Worm (Caenorhabditis elegans) whole organism, L4/young adult: ENCODE measurements around the gene Y48G9A.7.

Source experiments
- W03F9.2 ChIP-seq: fragments of 150-350 bp; optimal IDR thresholded peaks from 2 replicates; lab custom pipeline; 2014; ENCODE audit warnings: missing biosample characterization, missing genetic modification characterization
- dao-5 ChIP-seq: sonication (generic microtip); optimal IDR thresholded peaks from 2 replicates; lab custom pipeline; 2016; ENCODE audit warnings: missing genotype, missing genetic modification characterization, moderate library complexity, missing compliant biosample characterization
- him-1 ChIP-seq: sonication (generic microtip); optimal IDR thresholded peaks from 2 replicates; lab custom pipeline; 2016; ENCODE audit warnings: missing genotype, missing genetic modification reagents, missing genetic modification characterization, missing compliant biosample characterization

DNA sequence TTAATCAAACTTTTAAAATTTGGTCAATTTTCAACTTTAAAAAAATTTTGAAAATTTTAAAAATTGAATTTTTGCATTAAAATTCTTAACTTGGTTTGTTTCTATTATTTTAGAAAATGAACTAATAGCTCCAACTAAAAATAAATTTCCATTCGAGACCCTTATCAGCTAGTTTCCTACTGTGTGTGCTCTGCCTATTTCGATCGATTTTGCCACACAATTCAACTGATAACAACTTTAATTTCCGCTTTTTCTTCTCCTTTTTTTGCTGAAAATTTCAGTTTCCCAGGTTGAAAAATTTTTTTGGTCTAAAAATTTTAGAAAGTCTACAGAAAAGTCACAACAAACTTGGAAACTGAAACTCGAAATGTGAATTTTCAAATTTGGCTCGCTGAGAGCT, 19.0 kb upstream of the Y48G9A.7 start:
- TF ChIP-seq him-1 (no peak), dao-5 (tag; lab: Kevin White, UChicago) (no peak), W03F9.2 (tag; lab: Kevin White, UChicago) (no peak)
